Worm (Caenorhabditis elegans) whole organism, L2 larva: Measurements from ENCODE around the gene ipp-5.

Experiments
- C34F6.9 ChIP-seq: fragments of 150-350 bp; optimal IDR thresholded peaks from 2 replicates; lab custom pipeline; 2014; ENCODE audit warnings: missing biosample characterization, missing genetic modification characterization
- F13H6.1 ChIP-seq: sonication (generic microtip); optimal IDR thresholded peaks from 2 replicates; lab custom pipeline; 2016; ENCODE audit warnings: missing genetic modification characterization, missing compliant biosample characterization
- Y55F3AM.14 ChIP-seq: fragments of 200-800 bp; sonication (Bioruptor generic); optimal IDR thresholded peaks from 2 replicates; lab custom pipeline; 2018; ENCODE audit warnings: mild to moderate bottlenecking, missing genetic modification characterization, missing compliant biosample characterization
- ZK546.5 ChIP-seq: sonication (generic microtip); optimal IDR thresholded peaks from 2 replicates; lab custom pipeline; 2017; ENCODE audit warnings: missing biosample characterization, missing genetic modification characterization
- aly-2 ChIP-seq: fragments of 150-350 bp; optimal IDR thresholded peaks from 2 replicates; lab custom pipeline; 2014; ENCODE audit warnings: missing biosample characterization, missing genetic modification characterization
- ama-1 ChIP-seq: fragments of 150-350 bp; optimal IDR thresholded peaks from 2 replicates; lab custom pipeline; 2018; ENCODE audit warnings: inconsistent platforms
- blmp-1 ChIP-seq: sonication (generic microtip); optimal IDR thresholded peaks from 2 replicates; lab custom pipeline; 2017; ENCODE audit warnings: missing genetic modification characterization, mild to moderate bottlenecking, missing compliant biosample characterization, antibody characterized with exemption, moderate library complexity; ENCODE audit not compliant: insufficient read depth
- crh-2 ChIP-seq: sonication (generic microtip); optimal IDR thresholded peaks from 2 replicates; lab custom pipeline; 2017; ENCODE audit warnings: missing biosample characterization, missing genetic modification characterization
- dmd-4 ChIP-seq: sonication (generic microtip); optimal IDR thresholded peaks from 2 replicates; lab custom pipeline; 2017; ENCODE audit warnings: missing biosample characterization, missing genetic modification characterization
- egl-27 ChIP-seq: sonication (generic microtip); optimal IDR thresholded peaks from 3 replicates; lab custom pipeline; 2017; ENCODE audit warnings: missing biosample characterization, missing genetic modification reagents, missing genetic modification characterization
- elt-1 ChIP-seq: fragments of 150-350 bp; optimal IDR thresholded peaks from 2 replicates; lab custom pipeline; 2014; ENCODE audit warnings: missing biosample characterization, missing genetic modification characterization
- elt-3 ChIP-seq: sonication (generic microtip); optimal IDR thresholded peaks from 2 replicates; lab custom pipeline; 2017; ENCODE audit warnings: missing biosample characterization, missing genetic modification characterization
- fos-1 ChIP-seq: fragments of 150-350 bp; optimal IDR thresholded peaks from 2 replicates; lab custom pipeline; 2014; ENCODE audit warnings: missing biosample characterization, missing genetic modification characterization
- lin-11 ChIP-seq: fragments of 150-350 bp; sonication (generic microtip); optimal IDR thresholded peaks from 2 replicates; lab custom pipeline; 2014; ENCODE audit warnings: missing biosample characterization, missing genetic modification characterization, inconsistent platforms, mixed read lengths
- lin-13 ChIP-seq: fragments of 150-350 bp; optimal IDR thresholded peaks from 2 replicates; lab custom pipeline; 2014; ENCODE audit warnings: missing biosample characterization, missing genetic modification reagents, missing genetic modification characterization
- lin-39 ChIP-seq: fragments of 150-350 bp; optimal IDR thresholded peaks from 2 replicates; lab custom pipeline; 2014; ENCODE audit warnings: missing biosample characterization, missing genetic modification reagents, missing genetic modification characterization
- lsy-2 ChIP-seq, 2 experiments: fragments of 150-350 bp in 1 of 2; sonication (generic microtip) in 1 of 2; optimal IDR thresholded peaks; 2 replicates each; lab custom pipeline; 2014 to 2017; ENCODE audit warnings: missing biosample characterization in 2 of 2, missing genetic modification characterization in 2 of 2
- mdl-1 ChIP-seq, 2 experiments: fragments of 150-350 bp in 1 of 2; sonication (generic microtip) in 1 of 2; optimal IDR thresholded peaks; 2 replicates each; lab custom pipeline; 2017; ENCODE audit warnings: missing biosample characterization in 2 of 2, missing genetic modification characterization in 2 of 2
- nhr-11 ChIP-seq: fragments of 150-350 bp; optimal IDR thresholded peaks from 2 replicates; lab custom pipeline; 2014; ENCODE audit warnings: missing biosample characterization, missing genetic modification characterization
- nhr-129 ChIP-seq: fragments of 150-350 bp; optimal IDR thresholded peaks from 2 replicates; lab custom pipeline; 2014; ENCODE audit warnings: missing biosample characterization, missing genetic modification characterization
- nhr-21 ChIP-seq: fragments of 150-350 bp; optimal IDR thresholded peaks from 2 replicates; lab custom pipeline; 2014; ENCODE audit warnings: missing biosample characterization, missing genetic modification characterization
- nhr-23 ChIP-seq: fragments of 150-350 bp; optimal IDR thresholded peaks from 2 replicates; lab custom pipeline; 2014; ENCODE audit warnings: missing biosample characterization, missing genetic modification reagents, missing genetic modification characterization
- nhr-25 ChIP-seq: fragments of 150-350 bp; sonication (generic microtip); optimal IDR thresholded peaks from 3 replicates; lab custom pipeline; 2014; ENCODE audit warnings: missing biosample characterization, missing genetic modification characterization
- nhr-77 ChIP-seq: fragments of 150-350 bp; optimal IDR thresholded peaks from 2 replicates; lab custom pipeline; 2014; ENCODE audit warnings: missing biosample characterization, missing genetic modification characterization
- sem-4 ChIP-seq: fragments of 150-350 bp; optimal IDR thresholded peaks from 2 replicates; lab custom pipeline; 2014; ENCODE audit warnings: missing biosample characterization, missing genetic modification reagents, missing genetic modification characterization
- skn-1 ChIP-seq: sonication (generic microtip); optimal IDR thresholded peaks from 2 replicates; lab custom pipeline; 2017; ENCODE audit warnings: missing biosample characterization, missing genetic modification characterization
- sma-3 ChIP-seq: sonication (generic microtip); optimal IDR thresholded peaks from 2 replicates; lab custom pipeline; 2016; ENCODE audit warnings: missing genetic modification reagents, missing genetic modification characterization, missing compliant biosample characterization
- sma-9 ChIP-seq, 2 experiments: fragments of 150-350 bp in 1 of 2; sonication (generic microtip) in 1 of 2; optimal IDR thresholded peaks; 2 replicates each; lab custom pipeline; 2014 to 2016; ENCODE audit warnings: missing genetic modification characterization in 2 of 2, mild to moderate bottlenecking in 1 of 2, missing biosample characterization in 1 of 2, missing compliant biosample characterization in 1 of 2, missing genetic modification reagents in 1 of 2, moderate library complexity in 1 of 2
- snpc-4 ChIP-seq: fragments of 150-350 bp; optimal IDR thresholded peaks from 2 replicates; lab custom pipeline; 2014; ENCODE audit warnings: missing biosample characterization, missing genetic modification characterization
- unc-55 ChIP-seq: fragments of 150-350 bp; sonication (generic microtip); optimal IDR thresholded peaks from 3 replicates; lab custom pipeline; 2014; ENCODE audit warnings: missing biosample characterization, missing genetic modification reagents, missing genetic modification characterization
- zag-1 ChIP-seq: fragments of 150-350 bp; optimal IDR thresholded peaks from 2 replicates; lab custom pipeline; 2014; ENCODE audit warnings: missing biosample characterization, missing genetic modification characterization
- ztf-1 ChIP-seq: fragments of 200-800 bp; sonication (Bioruptor generic); conservative IDR thresholded peaks from 2 replicates; pipeline ENCODE4 v1.3.6; 2022; ENCODE audit warnings: missing genetic modification characterization, missing compliant biosample characterization
- ztf-11 ChIP-seq: sonication (generic microtip); optimal IDR thresholded peaks from 2 replicates; lab custom pipeline; 2017; ENCODE audit warnings: missing biosample characterization, missing genetic modification characterization
- ztf-4 ChIP-seq: fragments of 150-350 bp; optimal IDR thresholded peaks from 2 replicates; lab custom pipeline; 2014; ENCODE audit warnings: missing biosample characterization, missing genetic modification characterization

ipp-5 gene

ce11 chrX:6041995-6042481 lies 10.8 kb downstream of the ipp-5 start (continued):
- peak; percentile 80 for TF ChIP-seq nhr-25 (tag; lab: Kevin White, UChicago)
- TF ChIP-seq C34F6.9: peak; percentile 44
- TF ChIP-seq lin-13 (GFP tag; lab: Kevin White, UChicago): peak; percentile 64
- TF ChIP-seq ztf-1 (GFP tag; lab: Robert Waterston, UW): no peak
- TF ChIP-seq zag-1 (tag; lab: Kevin White, UChicago): no peak
- peak in 1 of 2 experiments; percentile 26 for TF ChIP-seq mdl-1 (tag; optimal IDR thresholded peaks at IDR 0.05; lab: Kevin White, UChicago)
- TF ChIP-seq ztf-11 (tag; lab: Kevin White, UChicago): no peak
- peak; percentile 10 for TF ChIP-seq unc-55 (GFP tag; lab: Kevin White, UChicago)
- TF ChIP-seq skn-1 (tag; lab: Kevin White, UChicago): no peak
- TF ChIP-seq ama-1 (lab: Kevin White, UChicago): peak; percentile 75
- TF ChIP-seq blmp-1 (tag; lab: Kevin White, UChicago): peak; percentile 59
- no peak for TF ChIP-seq elt-1 (tag; lab: Kevin White, UChicago)
- TF ChIP-seq elt-3: no peak
- TF ChIP-seq fos-1 (tag; lab: Kevin White, UChicago): peak; percentile 75
- TF ChIP-seq egl-27 (tag; lab: Kevin White, UChicago): peak; percentile 75
- TF ChIP-seq snpc-4: no peak
- peak; percentile 78 for TF ChIP-seq ztf-4 (tag; lab: Kevin White, UChicago)
- TF ChIP-seq lsy-2 (tag; optimal IDR thresholded peaks at IDR 0.05; lab: Kevin White, UChicago): peak in 1 of 2 experiments; percentile 68
- no peak for TF ChIP-seq ZK546.5
- peak; percentile 86 for TF ChIP-seq sma-9 (GFP tag; optimal IDR thresholded peaks at IDR 0.05; lab: Kevin White, UChicago)
- TF ChIP-seq sma-9 (tag; optimal IDR thresholded peaks at IDR 0.05; lab: Kevin White, UChicago): no peak
- TF ChIP-seq, all 48 proteins: peak for 23

- TF ChIP-seq F13H6.1 (tag; lab: Kevin White, UChicago) (peak; percentile 39), Y55F3AM.14 (no peak), nhr-129 (peak; percentile 34), nhr-77 (tag; lab: Kevin White, UChicago) (no peak), dmd-4 (no peak), crh-2 (tag; lab: Kevin White, UChicago) (peak; percentile 1)
Observed at ce11 chrX:6043283-6043682, 12.0 kb downstream of the ipp-5 start.

ce11 chrX:6048508-6048907 lies 17.2 kb downstream of the ipp-5 start, which contains the start of gene pak-1:
TSS of gene pak-1 (minus strand) at chrX:6048608.
- TF ChIP-seq blmp-1 (tag; lab: Kevin White, UChicago) (no peak), sem-4 (tag; lab: Kevin White, UChicago) (no peak), sma-9 (GFP tag; optimal IDR thresholded peaks at IDR 0.05; lab: Kevin White, UChicago) (no peak), sma-9 (tag; optimal IDR thresholded peaks at IDR 0.05; lab: Kevin White, UChicago) (no peak), fos-1 (tag; lab: Kevin White, UChicago) (no peak), nhr-21 (no peak), lin-11 (no peak), nhr-23 (tag; lab: Kevin White, UChicago) (no peak), ztf-4 (tag; lab: Kevin White, UChicago) (no peak), unc-55 (GFP tag; lab: Kevin White, UChicago) (no peak)

- TF ChIP-seq lin-39 (tag; lab: Kevin White, UChicago): no peak
- TF ChIP-seq nhr-129: peak; percentile 45
- TF ChIP-seq aly-2: no peak
- TF ChIP-seq lsy-2 (tag; optimal IDR thresholded peaks at IDR 0.05; lab: Kevin White, UChicago): peak in 1 of 2 experiments; percentile 20
- TF ChIP-seq sma-3 (GFP tag; lab: Kevin White, UChicago): peak; percentile 38
- TF ChIP-seq ama-1 (lab: Kevin White, UChicago): no peak
- peak; percentile 56 for TF ChIP-seq fos-1 (tag; lab: Kevin White, UChicago)
- TF ChIP-seq crh-2 (tag; lab: Kevin White, UChicago): no peak
- TF ChIP-seq nhr-21: peak; percentile 37
Observed at ce11 chrX:6050078-6050477, 18.8 kb downstream of the ipp-5 start.

ce11 chrX:6050849-6051248 lies 19.6 kb downstream of the ipp-5 start:
- TF ChIP-seq blmp-1 (tag; lab: Kevin White, UChicago) (peak; percentile 60), nhr-25 (tag; lab: Kevin White, UChicago) (peak; percentile 22), ztf-4 (tag; lab: Kevin White, UChicago) (no peak), lin-13 (GFP tag; lab: Kevin White, UChicago) (no peak), nhr-11 (tag; lab: Kevin White, UChicago) (no peak), sma-9 (GFP tag; optimal IDR thresholded peaks at IDR 0.05; lab: Kevin White, UChicago) (peak; percentile 47), sma-9 (tag; optimal IDR thresholded peaks at IDR 0.05; lab: Kevin White, UChicago) (no peak), sma-3 (GFP tag; lab: Kevin White, UChicago) (peak; percentile 38)
- TF ChIP-seq, all 48 proteins: peak for 4
